Worm (Caenorhabditis elegans) whole organism, L1 larva: ENCODE results near the gene mdt-15.

Experiments
- efl-1 ChIP-seq, 4 experiments: fragments of 150-350 bp; optimal IDR thresholded peaks in 3 of 4; peaks in 1 of 4; 1 replicate in 1 of 4; 2 replicates in 3 of 4; lab custom pipeline; 2014; ENCODE audit warnings: missing biosample characterization in 2 of 4, missing genetic modification characterization in 2 of 4, missing genetic modification reagents in 2 of 4
- nhr-20 ChIP-seq: sonication (generic microtip); optimal IDR thresholded peaks from 2 replicates; lab custom pipeline; 2016; ENCODE audit warnings: mild to moderate bottlenecking, missing genetic modification characterization, missing compliant biosample characterization
- nhr-71 ChIP-seq: sonication (generic microtip); optimal IDR thresholded peaks from 2 replicates; lab custom pipeline; 2016; ENCODE audit warnings: mild to moderate bottlenecking, missing genetic modification characterization, moderate library complexity, missing compliant biosample characterization
- rnt-1 ChIP-seq: sonication (generic microtip); optimal IDR thresholded peaks from 2 replicates; lab custom pipeline; 2016; ENCODE audit warnings: mild to moderate bottlenecking, missing genetic modification characterization, moderate library complexity, missing compliant biosample characterization
- skn-1 ChIP-seq: fragments of 150-350 bp; optimal IDR thresholded peaks from 2 replicates; lab custom pipeline; 2014; ENCODE audit warnings: missing biosample characterization, missing genetic modification characterization
- snu-23 ChIP-seq: sonication (generic microtip); optimal IDR thresholded peaks from 2 replicates; lab custom pipeline; 2016; ENCODE audit warnings: missing genetic modification characterization, missing compliant biosample characterization

The mdt-15 gene

ce11 chrIII:5782080-5782479, 51.5 kb downstream of the mdt-15 start:
- TF ChIP-seq rnt-1 (tag; lab: Kevin White, UChicago) (no peak), efl-1 (optimal IDR thresholded peaks at IDR 0.05; lab: Kevin White, UChicago) (no peak), efl-1 (GFP tag; optimal IDR thresholded peaks at IDR 0.05 in 1 of 2; lab: Kevin White, UChicago) (no peak), nhr-71 (tag; lab: Kevin White, UChicago) (no peak), skn-1 (tag; lab: Kevin White, UChicago) (no peak), nhr-20 (tag; lab: Kevin White, UChicago) (no peak), snu-23 (GFP tag; lab: Kevin White, UChicago) (no peak)
